Worm (Caenorhabditis elegans): Measurements from ENCODE around the gene Y62E10A.3.

The Y62E10A.3 gene

ce11 chrIV:13322429-13322828 lies 37.6 kb downstream of the Y62E10A.3 start (continued):
- TF ChIP-seq lin-35 (GFP tag; optimal IDR thresholded peaks at IDR 0.05) = peak in 1 of 3 experiments; percentile 31
- peak; percentile 41 for TF ChIP-seq somi-1 (GFP tag; optimal IDR thresholded peaks at IDR 0.05)
- no peak for TF ChIP-seq F37B4.10 (GFP tag; IDR thresholded peaks at IDR 0.05)
- no peak for TF ChIP-seq nhr-90 (tag; optimal IDR thresholded peaks at IDR 0.05)
- TF ChIP-seq lsl-1 (GFP tag; optimal IDR thresholded peaks at IDR 0.05) = no peak
- TF ChIP-seq sptf-2 (GFP tag; optimal IDR thresholded peaks at IDR 0.05) = no peak
- peak; percentile 43 for TF ChIP-seq lin-54 (GFP tag; optimal IDR thresholded peaks at IDR 0.05)
- TF ChIP-seq Y67H2A.10 (GFP tag; conservative IDR thresholded peaks at IDR 0.05) = no peak
- TF ChIP-seq rec-8 (tag; optimal IDR thresholded peaks at IDR 0.05) = no peak
- no peak for TF ChIP-seq xnd-1 (tag; optimal IDR thresholded peaks at IDR 0.05)
- no peak for TF ChIP-seq lsy-27 (tag; optimal IDR thresholded peaks at IDR 0.05; ENCODE audit: borderline replicate concordance, insufficient read depth)
- no peak for TF ChIP-seq snpc-4 (GFP tag; optimal IDR thresholded peaks at IDR 0.05)
- peak in 3 of 4 experiments; percentile 31 to 51 (median 42) for TF ChIP-seq snpc-4 (tag; optimal IDR thresholded peaks at IDR 0.05)
- TF ChIP-seq nhr-120 (GFP tag; IDR thresholded peaks at IDR 0.05) = no peak
- no peak for TF ChIP-seq C17E4.6 (GFP tag; IDR thresholded peaks at IDR 0.05)
- no peak for TF ChIP-seq unc-130 (GFP tag; optimal IDR thresholded peaks at IDR 0.05)
- peak; percentile 77 for TF ChIP-seq attf-5 (GFP tag; optimal IDR thresholded peaks at IDR 0.05)
- TF ChIP-seq ceh-27 (GFP tag; optimal IDR thresholded peaks at IDR 0.05) = peak; percentile 21
- no peak for TF ChIP-seq attf-3 (GFP tag; conservative IDR thresholded peaks at IDR 0.05)
- TF ChIP-seq nfyb-1 (GFP tag; IDR thresholded peaks at IDR 0.05) = peak; percentile 79
- TF ChIP-seq K11D2.4 (GFP tag; IDR thresholded peaks at IDR 0.05) = 0 out of 2 replicates have a peak, but pooled peaks have one; percentile 53
- TF ChIP-seq egl-44 (GFP tag; IDR thresholded peaks at IDR 0.05) = 0 out of 2 replicates have a peak, but pooled peaks have one; percentile 47
- TF ChIP-seq madf-10 (tag; optimal IDR thresholded peaks at IDR 0.05) = peak; percentile 58
- TF ChIP-seq atf-7 (tag; optimal IDR thresholded peaks at IDR 0.05) = peak; percentile 72
- TF ChIP-seq B0336.3 (GFP tag; IDR thresholded peaks at IDR 0.05) = peak; percentile 79
- TF ChIP-seq F49E8.2 (tag; optimal IDR thresholded peaks at IDR 0.05; ENCODE audit: insufficient read depth) = no peak
- no peak for TF ChIP-seq snpc-1.1 (tag; optimal IDR thresholded peaks at IDR 0.05; ENCODE audit: insufficient read depth)
- TF ChIP-seq hmg-1.2 (GFP tag; IDR thresholded peaks at IDR 0.05) = peak; percentile 81
- TF ChIP-seq F22D6.2 (tag; optimal IDR thresholded peaks at IDR 0.05) = no peak
- TF ChIP-seq ceh-40 (GFP tag; IDR thresholded peaks at IDR 0.05) = no peak
- TF ChIP-seq ztf-22 (GFP tag; optimal IDR thresholded peaks at IDR 0.05) = peak; percentile 33
- TF ChIP-seq repo-1 (tag; optimal IDR thresholded peaks at IDR 0.05) = no peak
- TF ChIP-seq madf-3 (GFP tag; IDR thresholded peaks at IDR 0.05) = no peak
- no peak for TF ChIP-seq ccch-3 (GFP tag; optimal IDR thresholded peaks at IDR 0.05)
- TF ChIP-seq dpff-1 (tag; optimal IDR thresholded peaks at IDR 0.05) = no peak
- TF ChIP-seq sdz-38 (tag; optimal IDR thresholded peaks at IDR 0.05) = no peak
- peak; percentile 72 for TF ChIP-seq chd-7 (tag; optimal IDR thresholded peaks at IDR 0.05)
- peak; percentile 64 for TF ChIP-seq tlf-1 (GFP tag; optimal IDR thresholded peaks at IDR 0.05)
- no peak for TF ChIP-seq F57C9.4 (tag; optimal IDR thresholded peaks at IDR 0.05)
- no peak for TF ChIP-seq ztf-6 (GFP tag; IDR thresholded peaks at IDR 0.05)
- TF ChIP-seq ama-1 (optimal IDR thresholded peaks at IDR 0.05) = no peak
- no peak for TF ChIP-seq ama-1 (GFP tag; optimal IDR thresholded peaks at IDR 0.05)
- TF ChIP-seq lin-40 (tag; optimal IDR thresholded peaks at IDR 0.05) = peak; percentile 81
- no peak for TF ChIP-seq F52B5.7 (tag; optimal IDR thresholded peaks at IDR 0.05)
- TF ChIP-seq B0261.1 (tag; optimal IDR thresholded peaks at IDR 0.05) = no peak
- no peak for TF ChIP-seq hsf-1 (GFP tag; IDR thresholded peaks at IDR 0.05)
- TF ChIP-seq snpc-1.3 (tag; optimal IDR thresholded peaks at IDR 0.05; ENCODE audit: insufficient read depth) = no peak
- no peak for TF ChIP-seq K12H6.12 (tag; optimal IDR thresholded peaks at IDR 0.05)
- no peak for TF ChIP-seq ceh-100 (GFP tag; IDR thresholded peaks at IDR 0.05)
